Worm (Caenorhabditis elegans) whole organism, L4/young adult: ENCODE results near the gene ZK675.4.

Experiments
- W03F9.2 ChIP-seq: fragments of 150-350 bp; optimal IDR thresholded peaks from 2 replicates; lab custom pipeline; 2014; ENCODE audit warnings: missing biosample characterization, missing genetic modification characterization
- him-1 ChIP-seq: sonication (generic microtip); optimal IDR thresholded peaks from 2 replicates; lab custom pipeline; 2016; ENCODE audit warnings: missing genotype, missing genetic modification reagents, missing genetic modification characterization, missing compliant biosample characterization

DNA sequence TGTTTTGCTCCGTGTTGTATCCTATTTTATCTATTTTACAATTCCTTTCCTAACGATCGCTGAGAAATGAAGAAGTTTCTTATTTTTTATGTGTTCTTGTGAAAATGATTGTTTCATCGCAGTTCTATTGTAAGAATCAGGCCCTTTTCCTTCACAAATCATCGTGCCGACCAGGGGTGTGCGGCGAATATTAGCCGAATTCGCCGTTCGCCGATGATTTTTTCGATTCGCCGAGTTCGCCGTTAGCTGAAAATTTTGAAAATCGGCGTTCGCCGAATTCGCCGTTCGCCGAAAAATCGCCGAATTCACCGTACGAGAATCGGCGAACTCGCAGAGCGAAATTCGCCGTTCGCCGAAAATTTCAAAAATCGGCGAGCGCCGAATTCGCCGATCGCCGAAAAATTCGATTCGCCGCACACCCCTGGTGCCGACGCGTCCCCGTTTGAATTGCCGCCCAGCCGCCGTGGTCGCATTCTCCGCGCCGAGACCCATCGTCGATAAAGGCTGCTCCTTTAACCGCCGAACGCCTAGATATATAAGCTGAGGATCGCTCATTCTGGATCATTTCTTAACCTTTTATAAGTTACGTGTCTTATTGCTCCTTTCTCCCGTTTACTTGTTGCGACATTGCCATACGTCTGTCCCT, 47.5 kb upstream of the ZK675.4 start:
- TF ChIP-seq him-1 (tag; lab: Kevin White, UChicago) = no peak
- TF ChIP-seq W03F9.2 (tag; lab: Kevin White, UChicago) = no peak
